Fruit fly (Drosophila melanogaster) whole organism, embryonic: ENCODE data around the gene dlg1.

Experiments used
- BEAF-32 ChIP-seq: fragments of 200-800 bp; sonication (Bioruptor generic); optimal IDR thresholded peaks from 3 replicates; lab custom pipeline; 2017; ENCODE audit warnings: missing biosample characterization, missing genetic modification characterization, mild to moderate bottlenecking, moderate library complexity, missing genetic modification reagents
- CG12769 ChIP-seq: fragments of 200-800 bp; sonication (Bioruptor generic); optimal IDR thresholded peaks from 2 replicates; lab custom pipeline; 2019; ENCODE audit warnings: missing biosample characterization, mild to moderate bottlenecking, missing genetic modification characterization, moderate library complexity
- CG13123 ChIP-seq: fragments of 200-800 bp; sonication (Bioruptor generic); optimal IDR thresholded peaks from 2 replicates; lab custom pipeline; 2016; ENCODE audit warnings: missing biosample characterization, missing genetic modification characterization
- CG13894 ChIP-seq: fragments of 200-800 bp; sonication (Bioruptor generic); optimal IDR thresholded peaks from 3 replicates; lab custom pipeline; 2018; ENCODE audit warnings: missing biosample characterization, mild to moderate bottlenecking, missing genetic modification characterization, moderate library complexity
- CG17328 ChIP-seq: fragments of 200-800 bp; sonication (Bioruptor generic); IDR thresholded peaks from 2 replicates; pipeline ENCODE4 v1.3.6; 2022; ENCODE audit warnings: missing biosample characterization, missing genetic modification characterization
- CG17829 ChIP-seq: fragments of 200-800 bp; optimal IDR thresholded peaks from 2 replicates; lab custom pipeline; 2019; ENCODE audit warnings: missing biosample characterization, mild to moderate bottlenecking, missing genetic modification characterization, moderate library complexity
- CG18011 ChIP-seq: fragments of 200-800 bp; sonication (Bioruptor generic); optimal IDR thresholded peaks from 2 replicates; lab custom pipeline; 2017; ENCODE audit warnings: missing biosample characterization, missing genetic modification characterization, mild to moderate bottlenecking, moderate library complexity, missing genotype
- CG18262 ChIP-seq: fragments of 200-800 bp; optimal IDR thresholded peaks from 3 replicates; lab custom pipeline; 2019; ENCODE audit warnings: missing biosample characterization, mild to moderate bottlenecking, missing genetic modification characterization, moderate library complexity
- CG1832 ChIP-seq: fragments of 200-800 bp; sonication (Bioruptor generic); optimal IDR thresholded peaks from 2 replicates; lab custom pipeline; 2017; ENCODE audit warnings: missing biosample characterization, mild to moderate bottlenecking, missing genetic modification characterization, inconsistent platforms
- CG2120 ChIP-seq: fragments of 200-800 bp; sonication (Bioruptor generic); optimal IDR thresholded peaks from 3 replicates; lab custom pipeline; 2016; ENCODE audit warnings: missing biosample characterization, missing genetic modification characterization
- CG2199 ChIP-seq: fragments of 200-800 bp; sonication (Bioruptor generic); IDR thresholded peaks from 3 replicates; pipeline ENCODE4 v1.3.6; 2022; ENCODE audit warnings: missing biosample characterization, missing genetic modification characterization
- CG2678 ChIP-seq: fragments of 200-800 bp; sonication (Bioruptor generic); optimal IDR thresholded peaks from 3 replicates; lab custom pipeline; 2019; ENCODE audit warnings: missing biosample characterization, mild to moderate bottlenecking, missing genetic modification characterization, moderate library complexity
- CG30403 ChIP-seq: fragments of 200-800 bp; sonication (Bioruptor generic); optimal IDR thresholded peaks from 3 replicates; lab custom pipeline; 2016; ENCODE audit warnings: missing biosample characterization, missing genetic modification characterization
- CG34224 ChIP-seq: fragments of 200-800 bp; sonication (Bioruptor generic); IDR thresholded peaks from 3 replicates; pipeline ENCODE4 v1.3.6; 2022; ENCODE audit warnings: missing biosample characterization, missing genetic modification characterization; ENCODE audit not compliant: partially characterized antibody
- CG3838 ChIP-seq: fragments of 200-800 bp; sonication (Bioruptor generic); optimal IDR thresholded peaks from 3 replicates; lab custom pipeline; 2016; ENCODE audit warnings: missing biosample characterization, missing genetic modification characterization
- CG3847 ChIP-seq: fragments of 200-800 bp; sonication (Bioruptor generic); IDR thresholded peaks from 2 replicates; pipeline ENCODE4 v1.3.6; 2022; ENCODE audit warnings: missing biosample characterization, missing genetic modification characterization
- CG6689 ChIP-seq: fragments of 200-800 bp; sonication (Bioruptor generic); IDR thresholded peaks from 2 replicates; pipeline ENCODE4 v1.3.6; 2022; ENCODE audit warnings: missing biosample characterization, missing genetic modification characterization
- CG8290 ChIP-seq, 3 experiments: fragments of 200-800 bp; sonication (Bioruptor generic); optimal IDR thresholded peaks; 2 replicates each; lab custom pipeline; 2016 to 2019; ENCODE audit warnings: missing biosample characterization in 3 of 3, missing genetic modification characterization in 3 of 3, mild to moderate bottlenecking in 2 of 3, moderate library complexity in 1 of 3
- CG8388 ChIP-seq: fragments of 200-800 bp; sonication (Bioruptor generic); optimal IDR thresholded peaks from 2 replicates; lab custom pipeline; 2019; ENCODE audit warnings: missing biosample characterization, mild to moderate bottlenecking, missing genetic modification characterization, moderate library complexity
- CG9817 ChIP-seq: fragments of 200-800 bp; sonication (Bioruptor generic); optimal IDR thresholded peaks from 2 replicates; lab custom pipeline; 2018; ENCODE audit warnings: missing biosample characterization, mild to moderate bottlenecking, missing genetic modification characterization, moderate library complexity
- CG9932 ChIP-seq: fragments of 200-800 bp; sonication (Bioruptor generic); IDR thresholded peaks from 2 replicates; pipeline ENCODE4 v1.3.6; 2022; ENCODE audit warnings: missing biosample characterization, missing genetic modification characterization
- Chrac-16 ChIP-seq: fragments of 200-800 bp; sonication (Bioruptor generic); optimal IDR thresholded peaks from 3 replicates; lab custom pipeline; 2016; ENCODE audit warnings: missing biosample characterization, missing genetic modification characterization
- D ChIP-seq, 2 experiments: fragments of 200-800 bp in 1 of 2; fragments of >200 bp in 1 of 2; sonication (Bioruptor generic) in 1 of 2; optimal IDR thresholded peaks; 2 replicates in 1 of 2; 3 replicates in 1 of 2; lab custom pipeline; 2017; ENCODE audit warnings: mild to moderate bottlenecking in 1 of 2, missing biosample characterization in 1 of 2, missing genetic modification characterization in 1 of 2, missing genetic modification reagents in 1 of 2
- Dek ChIP-seq: fragments of 200-800 bp; sonication (Bioruptor generic); optimal IDR thresholded peaks from 3 replicates; lab custom pipeline; 2019; ENCODE audit warnings: missing biosample characterization, mild to moderate bottlenecking, missing genetic modification characterization, moderate library complexity
- E2f2 ChIP-seq: fragments of 200-800 bp; sonication (Bioruptor generic); IDR thresholded peaks from 2 replicates; pipeline ENCODE4 v1.3.6; 2022; ENCODE audit warnings: missing biosample characterization, missing genetic modification characterization
- Elba2 ChIP-seq: fragments of 200-800 bp; sonication (Bioruptor generic); optimal IDR thresholded peaks from 3 replicates; lab custom pipeline; 2016; ENCODE audit warnings: missing biosample characterization, missing genetic modification characterization
- Ets65A ChIP-seq: fragments of 200-800 bp; sonication (Bioruptor generic); peaks from one replicate; lab custom pipeline; 2016; ENCODE audit warnings: missing biosample characterization, missing genetic modification characterization
- Gug ChIP-seq: fragments of 200-800 bp; sonication (Bioruptor generic); IDR thresholded peaks from 4 replicates; pipeline ENCODE4 v1.3.6; 2022; ENCODE audit warnings: missing biosample characterization, missing genetic modification characterization
- Mad ChIP-seq: fragments of 200-800 bp; sonication (Bioruptor generic); optimal IDR thresholded peaks from 2 replicates; lab custom pipeline; 2016; ENCODE audit warnings: missing biosample characterization, missing genetic modification characterization
- Med ChIP-seq: fragments of 200-800 bp; sonication (Bioruptor generic); peaks from one replicate; lab custom pipeline; 2016; ENCODE audit warnings: missing biosample characterization, missing genetic modification characterization, mild to moderate bottlenecking, inconsistent platforms, moderate library complexity
- Meics ChIP-seq: fragments of 200-800 bp; sonication (Bioruptor generic); optimal IDR thresholded peaks from 2 replicates; lab custom pipeline; 2017; ENCODE audit warnings: missing biosample characterization, mild to moderate bottlenecking, missing genetic modification characterization
- Myb ChIP-seq: fragments of 200-800 bp; sonication (Bioruptor generic); optimal IDR thresholded peaks from 2 replicates; lab custom pipeline; 2016; ENCODE audit warnings: missing biosample characterization, missing genetic modification characterization
- NfI ChIP-seq: fragments of 200-800 bp; sonication (Bioruptor generic); optimal IDR thresholded peaks from 3 replicates; lab custom pipeline; 2018; ENCODE audit warnings: missing biosample characterization, mild to moderate bottlenecking, missing genetic modification characterization, moderate library complexity
- Rfx ChIP-seq: fragments of 200-800 bp; sonication (Bioruptor generic); IDR thresholded peaks from 2 replicates; pipeline ENCODE4 v1.3.6; 2022; ENCODE audit warnings: missing biosample characterization, missing genetic modification characterization
- Xbp1 ChIP-seq: fragments of 200-800 bp; sonication (Bioruptor generic); optimal IDR thresholded peaks from 3 replicates; lab custom pipeline; 2016; ENCODE audit warnings: missing biosample characterization, mild to moderate bottlenecking, missing genetic modification characterization
- dpn ChIP-seq, 2 experiments: fragments of 200-800 bp; sonication (Bioruptor generic); optimal IDR thresholded peaks; 3 replicates each; lab custom pipeline; 2016; ENCODE audit warnings: missing biosample characterization in 2 of 2, missing genetic modification characterization in 2 of 2
- fd64A ChIP-seq: fragments of 200-800 bp; sonication (Bioruptor generic); optimal IDR thresholded peaks from 3 replicates; lab custom pipeline; 2018; ENCODE audit warnings: missing biosample characterization, mild to moderate bottlenecking, missing genetic modification characterization
- fu2 ChIP-seq: fragments of 200-800 bp; sonication (Bioruptor generic); optimal IDR thresholded peaks from 2 replicates; lab custom pipeline; 2016; ENCODE audit warnings: missing biosample characterization, missing genetic modification characterization
- grau ChIP-seq: fragments of 200-800 bp; optimal IDR thresholded peaks from 3 replicates; lab custom pipeline; 2019; ENCODE audit warnings: missing biosample characterization, mild to moderate bottlenecking, missing genetic modification characterization, moderate library complexity
- grn ChIP-seq: fragments of 200-800 bp; sonication (Bioruptor generic); optimal IDR thresholded peaks from 3 replicates; lab custom pipeline; 2017; ENCODE audit warnings: missing biosample characterization, missing genetic modification characterization
- onecut ChIP-seq: fragments of 200-800 bp; sonication (Bioruptor generic); IDR thresholded peaks from 2 replicates; pipeline ENCODE4 v1.3.6; 2022; ENCODE audit warnings: missing biosample characterization, missing genetic modification characterization
- sens ChIP-seq: fragments of 200-800 bp; sonication (Bioruptor generic); peaks from one replicate; lab custom pipeline; 2016; ENCODE audit warnings: missing biosample characterization, missing genetic modification characterization
- slp2 ChIP-seq: fragments of 200-800 bp; sonication (Bioruptor generic); optimal IDR thresholded peaks from 2 replicates; lab custom pipeline; 2016; ENCODE audit warnings: missing biosample characterization, missing genetic modification characterization
- stwl ChIP-seq: fragments of 200-800 bp; sonication (Bioruptor generic); optimal IDR thresholded peaks from 3 replicates; lab custom pipeline; 2018; ENCODE audit warnings: missing biosample characterization, mild to moderate bottlenecking, missing genetic modification characterization, moderate library complexity
- sug ChIP-seq: fragments of 200-800 bp; optimal IDR thresholded peaks from 2 replicates; lab custom pipeline; 2019; ENCODE audit warnings: missing biosample characterization, mild to moderate bottlenecking, missing genetic modification characterization, moderate library complexity
- usp ChIP-seq: fragments of >200 bp; optimal IDR thresholded peaks from 2 replicates; lab custom pipeline; 2017; ENCODE audit warnings: missing biosample characterization, missing genetic modification characterization
- vvl ChIP-seq: fragments of 200-800 bp; sonication (Bioruptor generic); IDR thresholded peaks from 2 replicates; pipeline ENCODE4 v1.3.6; 2022; ENCODE audit warnings: missing biosample characterization, missing genetic modification characterization
- zen2 ChIP-seq: fragments of 200-800 bp; sonication (Bioruptor generic); IDR thresholded peaks from 3 replicates; pipeline ENCODE4 v1.3.6; 2022; ENCODE audit warnings: missing biosample characterization, missing genetic modification characterization; ENCODE audit not compliant: partially characterized antibody
- zfh2 ChIP-seq: fragments of 200-800 bp; sonication (Bioruptor generic); optimal IDR thresholded peaks from 2 replicates; lab custom pipeline; 2016; ENCODE audit warnings: missing biosample characterization, missing genetic modification characterization

Gene dlg1

DNA sequence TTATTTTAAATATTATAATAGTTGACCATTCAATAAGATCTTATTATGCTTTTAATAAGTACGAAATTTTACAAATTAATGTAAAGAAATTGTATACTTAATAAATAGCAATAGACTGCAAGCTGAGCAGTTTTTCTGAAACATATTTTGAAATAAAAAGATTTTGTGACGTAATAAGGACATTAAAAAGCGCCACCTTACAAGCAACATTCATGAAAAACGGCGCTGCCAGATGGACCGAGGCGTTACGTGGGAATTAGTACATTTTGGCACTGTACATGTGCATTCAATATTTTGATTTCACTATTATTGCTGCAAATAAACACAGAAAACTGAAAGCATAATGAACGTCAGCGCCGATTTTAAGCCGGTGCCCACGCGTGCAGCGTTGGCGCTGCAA lies 20.6 kb upstream of the dlg1 start, which contains the start of gene CG1738 (continued):
- TF ChIP-seq Mad (no peak), CG9932 (GFP tag; lab: Robert Waterston, UW) (peak; percentile 61), CG17328 (GFP tag; lab: Robert Waterston, UW) (no peak), CG17829 (tag; lab: Kevin White, UChicago) (peak; percentile 14), Med (GFP tag; lab: Kevin White, UChicago) (peak; percentile 79), CG1832 (GFP tag; lab: Kevin White, UChicago) (no peak), zen2 (no peak), CG2199 (GFP tag; lab: Robert Waterston, UW) (no peak), fd64A (GFP tag; lab: Kevin White, UChicago) (no peak), stwl (tag; lab: Kevin White, UChicago) (peak; percentile 13), fu2 (GFP tag; lab: Kevin White, UChicago) (no peak), CG8388 (GFP tag; lab: Kevin White, UChicago) (peak; percentile 7), CG18262 (tag; lab: Kevin White, UChicago) (peak; percentile 11), sens (peak; percentile 75)
- TF ChIP-seq, all 482 proteins: peak for 71

DNA sequence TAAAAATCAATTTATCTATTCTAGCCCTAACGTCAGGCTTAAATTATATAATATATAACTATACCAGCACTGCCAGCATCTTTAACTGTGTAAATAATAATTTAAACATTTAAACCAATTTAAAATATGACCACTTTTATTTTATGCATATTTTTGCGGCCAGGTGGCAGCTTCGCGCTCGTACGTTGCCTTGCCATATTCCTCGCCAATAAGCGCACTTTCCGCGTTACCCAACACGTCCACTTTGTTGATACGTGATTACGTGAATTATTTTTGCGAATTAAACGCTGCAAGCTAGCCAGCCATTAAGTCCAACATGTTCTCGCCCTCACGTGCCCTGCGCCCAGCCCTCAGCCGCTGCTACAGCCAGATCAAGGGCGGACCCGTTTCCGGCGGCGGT lies 19.7 kb upstream of the dlg1 start, which contains the start of gene NdufV3:
NdufV3 (plus strand) TSS at position 219 of the 400 bp plus-strand sequence.
- TF ChIP-seq Elba2 (GFP tag; lab: Kevin White, UChicago) (peak; percentile 74), grau (tag; lab: Kevin White, UChicago) (peak; percentile 28), vvl (GFP tag; lab: Robert Waterston, UW) (peak; percentile 71; the same call in 1 of the 2 replicates), Gug (GFP tag; lab: Robert Waterston, UW) (peak; percentile 20; the same call in 1 of the 4 replicates), CG2120 (peak; percentile 31), CG13894 (tag; lab: Kevin White, UChicago) (no peak), Rfx (GFP tag; lab: Robert Waterston, UW) (peak; percentile 67), NfI (GFP tag; lab: Kevin White, UChicago) (peak; percentile 31), D (optimal IDR thresholded peaks at IDR 0.05; lab: Kevin White, UChicago) (no peak), D (GFP tag; optimal IDR thresholded peaks at IDR 0.05; lab: Kevin White, UChicago) (no peak), usp (GFP tag; lab: Kevin White, UChicago) (no peak), sug (tag; lab: Kevin White, UChicago) (peak; percentile 18), zfh2 (GFP tag; lab: Kevin White, UChicago) (peak; percentile 20), CG18011 (GFP tag; lab: Kevin White, UChicago) (no peak), Myb (no peak), BEAF-32 (GFP tag; lab: Kevin White, UChicago) (peak; percentile 27), CG3838 (no peak), CG17829 (tag; lab: Kevin White, UChicago) (peak; percentile 18), dpn (GFP tag; optimal IDR thresholded peaks at IDR 0.05; lab: Kevin White, UChicago) (peak; percentile 4 to 34), CG12769 (peak; percentile 22), CG8290 (GFP tag; optimal IDR thresholded peaks at IDR 0.05; lab: Kevin White, UChicago) (no peak), CG8290 (tag; optimal IDR thresholded peaks at IDR 0.05; lab: Kevin White, UChicago) (peak in 1 of 2 experiments; percentile 69), Dek (no peak), CG9817 (tag; lab: Kevin White, UChicago) (peak; percentile 7), CG2678 (peak; percentile 4), E2f2 (GFP tag; lab: Robert Waterston, UW) (peak; percentile 46), grn (no peak), onecut (no peak), CG30403 (GFP tag; lab: Kevin White, UChicago) (peak; percentile 12), CG6689 (GFP tag; lab: Robert Waterston, UW) (0 out of 2 replicates have a peak, but pooled peaks have one; percentile 21), slp2 (GFP tag; lab: Kevin White, UChicago) (no peak), Ets65A (peak; percentile 79), Xbp1 (GFP tag; lab: Kevin White, UChicago) (peak; percentile 30), Meics (GFP tag; lab: Kevin White, UChicago) (peak; percentile 13), CG3847 (GFP tag; lab: Robert Waterston, UW) (peak; percentile 68), CG34224 (GFP tag; lab: Robert Waterston, UW) (no peak), CG13123 (no peak), Chrac-16 (GFP tag; lab: Kevin White, UChicago) (no peak)
